Fruit fly (Drosophila melanogaster): Measurements from ENCODE around the gene Btk.

Gene Btk

dm6 chr2L:8307817-8308551 is 7.1 kb upstream of the Btk start, which contains the start of the genes Ostgamma and Mettl14 (continued):
- no peak for TF ChIP-seq CG10654 (GFP tag; optimal IDR thresholded peaks at IDR 0.05)
- no peak for TF ChIP-seq CG6854 (GFP tag; optimal IDR thresholded peaks at IDR 0.05)
- peak; percentile 7 for TF ChIP-seq tin (GFP tag; optimal IDR thresholded peaks at IDR 0.05)
- TF ChIP-seq CG8281 (tag; optimal IDR thresholded peaks at IDR 0.05) = no peak
- TF ChIP-seq CG14965 (GFP tag; optimal IDR thresholded peaks at IDR 0.05; ENCODE audit: borderline replicate concordance) = no peak
- no peak for TF ChIP-seq nom (GFP tag; optimal IDR thresholded peaks at IDR 0.05)
- no peak for TF ChIP-seq odd (GFP tag; optimal IDR thresholded peaks at IDR 0.05)
- TF ChIP-seq CG4282 (GFP tag; optimal IDR thresholded peaks at IDR 0.05) = no peak
- no peak for TF ChIP-seq CG13624 (GFP tag; optimal IDR thresholded peaks at IDR 0.05)
- TF ChIP-seq B-H2 (GFP tag; optimal IDR thresholded peaks at IDR 0.05) = no peak
- no peak for TF ChIP-seq CG4404 (GFP tag; IDR thresholded peaks at IDR 0.05)
- TF ChIP-seq CG7556 (GFP tag; optimal IDR thresholded peaks at IDR 0.05) = no peak
- TF ChIP-seq Nf-YB (GFP tag; optimal IDR thresholded peaks at IDR 0.05) = no peak
- peak; percentile 68 for TF ChIP-seq hbn (GFP tag; IDR thresholded peaks at IDR 0.05; ENCODE audit: partially characterized antibody)
- TF ChIP-seq Ada2b (GFP tag; IDR thresholded peaks at IDR 0.05) = no peak
- peak; percentile 70 for TF ChIP-seq row (GFP tag; IDR thresholded peaks at IDR 0.05)
- no peak for TF ChIP-seq CG11696 (GFP tag; IDR thresholded peaks at IDR 0.05)
- TF ChIP-seq Bgb (GFP tag; IDR thresholded peaks at IDR 0.05; ENCODE audit: partially characterized antibody) = peak; percentile 41
- no peak for TF ChIP-seq bsh (GFP tag; optimal IDR thresholded peaks at IDR 0.05)
- TF ChIP-seq Hr3 (GFP tag; optimal IDR thresholded peaks at IDR 0.05) = no peak
- TF ChIP-seq CG10979 (tag; optimal IDR thresholded peaks at IDR 0.05) = peak; percentile 14
- peak; percentile 66; the same call in 2 of the 3 replicates for TF ChIP-seq CG14860 (GFP tag; IDR thresholded peaks at IDR 0.05; ENCODE audit: partially characterized antibody)
- TF ChIP-seq YL-1 (GFP tag; optimal IDR thresholded peaks at IDR 0.05) = peak; percentile 82
- no peak for TF ChIP-seq CG18476 (GFP tag; optimal IDR thresholded peaks at IDR 0.05)
- no peak for TF ChIP-seq Nf-YA (GFP tag; IDR thresholded peaks at IDR 0.05)
- no peak for TF ChIP-seq Hey (tag; optimal IDR thresholded peaks at IDR 0.05)
- TF ChIP-seq CG2129 (GFP tag; IDR thresholded peaks at IDR 0.05; ENCODE audit: partially characterized antibody) = peak; percentile 66
- TF ChIP-seq CG32532 (GFP tag; IDR thresholded peaks at IDR 0.05) = no peak
- TF ChIP-seq CG16813 (GFP tag; IDR thresholded peaks at IDR 0.05; ENCODE audit: partially characterized antibody) = peak; percentile 72
- TF ChIP-seq CG17802 (tag; optimal IDR thresholded peaks at IDR 0.05) = no peak
- TF ChIP-seq vnd (GFP tag; IDR thresholded peaks at IDR 0.05; ENCODE audit: partially characterized antibody) = 0 out of 3 replicates have a peak, but pooled peaks have one; percentile 53
- peak; percentile 71 for TF ChIP-seq Doc3 (GFP tag; IDR thresholded peaks at IDR 0.05; ENCODE audit: partially characterized antibody)
- peak; percentile 37 for TF ChIP-seq sug (tag; optimal IDR thresholded peaks at IDR 0.05)
- peak; percentile 76 for TF ChIP-seq CG4617 (GFP tag; optimal IDR thresholded peaks at IDR 0.05; ENCODE audit: borderline replicate concordance)
- TF ChIP-seq CG1603 (tag; optimal IDR thresholded peaks at IDR 0.05) = peak; percentile 7
- no peak for TF ChIP-seq danr (GFP tag; IDR thresholded peaks at IDR 0.05)
- no peak for TF ChIP-seq HmgD (GFP tag; optimal IDR thresholded peaks at IDR 0.05)
- no peak for TF ChIP-seq schlank (tag; optimal IDR thresholded peaks at IDR 0.05)
- peak; percentile 12 for TF ChIP-seq CG7271 (tag; optimal IDR thresholded peaks at IDR 0.05)
- TF ChIP-seq grau (tag; optimal IDR thresholded peaks at IDR 0.05) = peak; percentile 31
- TF ChIP-seq D (optimal IDR thresholded peaks at IDR 0.05) = no peak
- no peak for TF ChIP-seq D (GFP tag; optimal IDR thresholded peaks at IDR 0.05)
- TF ChIP-seq Antp (GFP tag; optimal IDR thresholded peaks at IDR 0.05) = no peak
- TF ChIP-seq CG2889 (GFP tag; IDR thresholded peaks at IDR 0.05) = no peak
- TF ChIP-seq Dll (GFP tag; IDR thresholded peaks at IDR 0.05; ENCODE audit: partially characterized antibody) = peak; percentile 94
- TF ChIP-seq nmo (GFP tag; optimal IDR thresholded peaks at IDR 0.05) = peak; percentile 46
- no peak for TF ChIP-seq Gug (GFP tag; IDR thresholded peaks at IDR 0.05)
- peak; percentile 25 for TF ChIP-seq Med (GFP tag)

Data from whole organism, embryonic.